Fruit fly (Drosophila melanogaster) whole organism, embryonic: ENCODE data around the gene CG14947.

Experiments
- CG12659 ChIP-seq: fragments of 200-800 bp; sonication (Bioruptor generic); optimal IDR thresholded peaks from 3 replicates; lab custom pipeline; 2017; ENCODE audit warnings: mild to moderate bottlenecking, missing biosample characterization, missing genetic modification reagents, missing genetic modification characterization
- CG14050 ChIP-seq: fragments of 200-800 bp; sonication (Bioruptor generic); IDR thresholded peaks from 3 replicates; pipeline ENCODE4 v1.3.6; 2022; ENCODE audit warnings: missing biosample characterization, missing genetic modification characterization
- CG4707 ChIP-seq: fragments of 200-800 bp; sonication (Bioruptor generic); optimal IDR thresholded peaks from 2 replicates; lab custom pipeline; 2018; ENCODE audit warnings: missing biosample characterization, mild to moderate bottlenecking, missing genetic modification characterization, moderate library complexity
- CG6791 ChIP-seq: fragments of 200-800 bp; sonication (Bioruptor generic); IDR thresholded peaks from 3 replicates; pipeline ENCODE4 v1.3.6; 2022; ENCODE audit warnings: missing biosample characterization, missing genetic modification characterization; ENCODE audit not compliant: partially characterized antibody
- CG6854 ChIP-seq: fragments of 200-800 bp; sonication (Bioruptor generic); optimal IDR thresholded peaks from 3 replicates; lab custom pipeline; 2017; ENCODE audit warnings: missing biosample characterization, mild to moderate bottlenecking, missing genetic modification characterization
- D19A ChIP-seq: fragments of 200-800 bp; optimal IDR thresholded peaks from 3 replicates; lab custom pipeline; 2019; ENCODE audit warnings: missing biosample characterization, mild to moderate bottlenecking, missing genetic modification characterization, moderate library complexity
- dpn ChIP-seq, 2 experiments: fragments of 200-800 bp; sonication (Bioruptor generic); optimal IDR thresholded peaks; 3 replicates each; lab custom pipeline; 2016; ENCODE audit warnings: missing biosample characterization in 2 of 2, missing genetic modification characterization in 2 of 2
- sqz ChIP-seq: fragments of 200-800 bp; sonication (Bioruptor generic); optimal IDR thresholded peaks from 3 replicates; lab custom pipeline; 2018; ENCODE audit warnings: missing biosample characterization, mild to moderate bottlenecking, missing genetic modification characterization
- sr ChIP-seq: fragments of 200-800 bp; sonication (Bioruptor generic); IDR thresholded peaks from 3 replicates; pipeline ENCODE4 v1.3.6; 2022; ENCODE audit warnings: missing biosample characterization, missing genetic modification characterization
- toy ChIP-seq: fragments of 200-800 bp; sonication (Bioruptor generic); IDR thresholded peaks from 2 replicates; pipeline ENCODE4 v1.3.6; 2022; ENCODE audit warnings: missing biosample characterization, missing genetic modification characterization
- wdn ChIP-seq: fragments of 200-800 bp; sonication (Bioruptor generic); IDR thresholded peaks from 2 replicates; pipeline ENCODE4 v1.3.6; 2022; ENCODE audit warnings: missing biosample characterization, missing genetic modification characterization

- no peak for TF ChIP-seq CG4707
- TF ChIP-seq sqz (GFP tag; lab: Kevin White, UChicago): no peak
- no peak for TF ChIP-seq wdn
- TF ChIP-seq CG12659: no peak
- TF ChIP-seq CG6854 (GFP tag; lab: Kevin White, UChicago): no peak
- TF ChIP-seq toy (GFP tag; lab: Robert Waterston, UW): no peak
- no peak for TF ChIP-seq dpn (GFP tag; optimal IDR thresholded peaks at IDR 0.05; lab: Kevin White, UChicago)
- no peak; the same call in 2 of the 3 replicates for TF ChIP-seq CG6791 (GFP tag; lab: Robert Waterston, UW)
- TF ChIP-seq D19A: no peak
- TF ChIP-seq sr (GFP tag; lab: Robert Waterston, UW): no peak
- TF ChIP-seq CG14050 (GFP tag; lab: Robert Waterston, UW): no peak
Observed at dm6 chr2L:12027435-12027834, 48.5 kb upstream of the CG14947 start, which contains the start of gene dmGlut.
